Worm (Caenorhabditis elegans): ENCODE measurements around the gene nspb-10.

nspb-10 gene

DNA sequence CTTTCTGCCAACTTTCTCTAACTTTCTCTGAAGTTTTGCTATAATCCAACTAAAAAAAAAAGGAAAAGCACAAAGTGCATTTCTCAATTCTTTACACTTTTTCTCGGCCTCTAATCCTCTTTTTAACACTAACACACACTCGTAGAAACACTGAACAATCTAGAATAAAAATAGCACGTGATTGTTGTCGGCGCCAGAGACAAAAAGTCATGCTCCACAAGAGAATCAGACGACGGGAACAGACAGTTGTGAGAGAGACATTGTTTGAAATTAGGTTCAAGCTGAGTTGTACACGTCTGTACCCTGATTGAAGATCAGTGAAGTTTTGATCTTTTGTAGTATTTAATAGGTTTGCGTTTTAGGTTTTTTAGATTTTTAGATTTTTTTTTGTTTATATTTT lies 10.3 kb upstream of the nspb-10 start (continued):
- no peak for TF ChIP-seq jun-1 (tag; optimal IDR thresholded peaks at IDR 0.05)

DNA sequence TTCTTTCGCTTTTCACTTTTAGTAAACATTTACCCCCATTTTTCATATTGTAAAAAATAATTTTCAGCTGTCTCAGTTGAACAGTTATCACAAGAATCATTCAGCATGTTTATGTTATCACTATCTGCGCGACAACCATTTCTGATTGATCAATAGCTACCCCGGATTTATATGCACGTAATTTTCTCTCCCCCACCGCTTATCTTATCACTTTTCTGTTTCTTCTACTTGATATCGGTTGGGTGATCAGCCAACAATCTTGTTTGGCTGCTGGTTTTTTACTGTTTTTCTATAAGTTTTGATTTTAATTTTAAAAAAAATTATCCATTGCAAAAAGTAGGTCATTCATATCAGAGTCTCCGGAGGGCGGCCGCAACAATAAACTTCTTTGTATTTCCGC lies 9.7 kb upstream of the nspb-10 start:
- TF ChIP-seq saeg-2 (GFP tag; IDR thresholded peaks at IDR 0.05) (no peak), nhr-28 (tag; optimal IDR thresholded peaks at IDR 0.05) (peak; percentile 3), aha-1 (tag) (peak; percentile 45), daf-16 (GFP tag; optimal IDR thresholded peaks at IDR 0.05) (no peak), daf-16 (tag; optimal IDR thresholded peaks at IDR 0.05) (peak; percentile 48)

DNA sequence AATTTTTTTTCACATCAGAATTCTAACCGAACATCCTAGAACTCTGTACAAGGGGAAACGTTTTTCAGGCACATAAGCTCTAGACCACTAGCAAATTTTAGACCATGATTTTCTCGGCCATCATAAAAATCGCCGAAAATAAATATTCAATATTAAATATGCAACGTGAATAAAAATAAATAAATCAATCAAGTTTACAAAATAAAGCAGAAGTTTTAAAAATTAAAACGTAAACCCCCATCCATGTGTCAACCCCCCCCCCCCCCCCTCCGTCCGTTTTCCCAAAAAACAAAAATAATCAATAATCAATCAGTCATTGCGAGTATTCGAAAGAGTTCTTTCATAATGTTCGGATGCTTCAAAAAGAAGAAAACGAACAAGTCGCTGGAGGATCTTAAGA lies 5.2 kb upstream of the nspb-10 start, which contains the start of gene catp-4:
TSS of gene catp-4 (plus strand) at position 301 of the 400 bp plus-strand sequence.
- no peak for TF ChIP-seq Y48G9A.11 (GFP tag; IDR thresholded peaks at IDR 0.05)
- no peak for TF ChIP-seq nhr-10 (tag; optimal IDR thresholded peaks at IDR 0.05)
- no peak for TF ChIP-seq lin-13 (GFP tag; optimal IDR thresholded peaks at IDR 0.05)
- TF ChIP-seq rbr-2 (tag; optimal IDR thresholded peaks at IDR 0.05), result no peak
- TF ChIP-seq attf-4 (tag; optimal IDR thresholded peaks at IDR 0.05), result no peak
- TF ChIP-seq ceh-82 (tag; optimal IDR thresholded peaks at IDR 0.05), result no peak

DNA sequence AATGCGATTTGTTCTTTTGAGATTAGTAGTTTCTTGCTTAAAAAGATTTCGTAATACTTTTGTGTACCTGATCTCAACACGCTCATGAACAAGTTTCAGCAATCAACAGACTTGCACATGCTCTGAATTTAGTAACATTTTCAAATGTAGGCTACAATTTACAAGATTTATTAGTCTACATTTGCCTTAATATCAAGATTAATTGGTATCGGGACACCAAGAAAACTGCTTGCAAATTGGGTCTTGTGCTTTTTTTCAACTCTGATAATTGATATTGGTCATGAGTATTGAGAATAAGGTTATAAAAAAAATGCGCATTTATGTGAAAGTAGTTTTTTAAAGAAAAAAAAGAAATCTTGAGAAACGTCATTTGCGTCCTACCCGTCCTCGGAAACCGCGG lies 4.6 kb upstream of the nspb-10 start:
- TF ChIP-seq aha-1 (tag) (peak; percentile 67), hif-1 (tag; optimal IDR thresholded peaks at IDR 0.05) (no peak), T20F7.1 (GFP tag; optimal IDR thresholded peaks at IDR 0.05) (no peak), dmd-6 (GFP tag; IDR thresholded peaks at IDR 0.05) (no peak), unc-62 (GFP tag; optimal IDR thresholded peaks at IDR 0.05 in 1 of 2) (peak in 1 of 2 experiments; percentile 58), unc-62 (tag; optimal IDR thresholded peaks at IDR 0.05) (no peak), nhr-11 (tag; optimal IDR thresholded peaks at IDR 0.05) (peak; percentile 64), daf-12 (tag; optimal IDR thresholded peaks at IDR 0.05) (no peak), ZK546.5 (tag; optimal IDR thresholded peaks at IDR 0.05) (no peak)

DNA sequence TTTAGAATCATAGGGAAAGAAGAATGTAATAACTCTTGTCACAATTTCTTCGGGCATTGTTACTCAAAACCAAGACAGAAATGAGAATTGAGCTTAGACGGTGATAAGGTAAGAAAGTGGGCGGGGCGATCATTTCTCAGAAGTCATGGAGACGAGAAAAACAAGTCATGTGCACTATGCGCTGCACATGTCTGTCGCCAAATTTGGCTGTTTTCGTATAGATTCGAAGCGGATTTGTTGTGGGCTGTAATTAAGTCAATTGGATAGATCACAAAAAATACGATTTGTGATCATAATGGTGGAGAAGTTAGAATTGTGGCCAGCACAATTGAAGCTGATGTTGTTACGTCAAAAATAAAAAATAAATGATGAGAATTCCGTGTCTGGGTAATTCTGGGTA lies 3.6 kb upstream of the nspb-10 start, which contains the start of gene C01G12.7:
TSS of gene C01G12.7 (minus strand) at position 195 of the 400 bp plus-strand sequence.
- TF ChIP-seq nhr-42 (GFP tag; IDR thresholded peaks at IDR 0.05) (0 out of 2 replicates have a peak, but pooled peaks have one; percentile 13), Y105C5A.15 (GFP tag; IDR thresholded peaks at IDR 0.05) (no peak)

DNA sequence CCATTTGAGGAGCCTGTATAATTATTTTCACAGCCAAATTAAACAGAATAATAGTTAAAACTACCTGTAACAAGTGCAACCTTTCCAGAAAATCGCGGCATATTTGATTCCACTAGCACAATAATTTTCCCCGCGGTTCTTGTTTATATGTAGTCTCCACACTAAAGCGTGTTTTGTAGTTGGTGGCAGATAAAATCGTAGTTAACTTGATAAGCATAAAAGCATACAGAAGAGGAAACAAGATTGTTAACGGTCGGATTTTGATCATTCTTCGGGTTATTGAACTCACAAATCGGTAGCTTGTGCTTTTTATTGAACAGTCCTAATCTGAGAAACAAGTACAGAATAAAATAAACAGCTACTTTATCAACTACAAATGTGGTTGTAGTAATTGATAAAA lies 655 bp downstream of the nspb-10 start, which contains the start of gene C01G12.5:
TSS of gene C01G12.5 (minus strand) at position 101 of the 400 bp plus-strand sequence.
- TF ChIP-seq ztf-7 (tag; optimal IDR thresholded peaks at IDR 0.05) (no peak), snpc-4 (tag; optimal IDR thresholded peaks at IDR 0.05) (no peak), aha-1 (tag) (peak; percentile 26), lin-15B (tag; optimal IDR thresholded peaks at IDR 0.05) (no peak), aly-2 (tag; optimal IDR thresholded peaks at IDR 0.05) (no peak), nhr-28 (tag; optimal IDR thresholded peaks at IDR 0.05) (peak; percentile 24), fkh-10 (GFP tag; optimal IDR thresholded peaks at IDR 0.05) (no peak), daf-16 (GFP tag; optimal IDR thresholded peaks at IDR 0.05) (no peak), daf-16 (tag; optimal IDR thresholded peaks at IDR 0.05) (no peak), nhr-48 (tag; optimal IDR thresholded peaks at IDR 0.05) (no peak), nhr-42 (GFP tag; IDR thresholded peaks at IDR 0.05) (no peak), ctbp-1 (GFP tag; IDR thresholded peaks at IDR 0.05) (no peak)

DNA sequence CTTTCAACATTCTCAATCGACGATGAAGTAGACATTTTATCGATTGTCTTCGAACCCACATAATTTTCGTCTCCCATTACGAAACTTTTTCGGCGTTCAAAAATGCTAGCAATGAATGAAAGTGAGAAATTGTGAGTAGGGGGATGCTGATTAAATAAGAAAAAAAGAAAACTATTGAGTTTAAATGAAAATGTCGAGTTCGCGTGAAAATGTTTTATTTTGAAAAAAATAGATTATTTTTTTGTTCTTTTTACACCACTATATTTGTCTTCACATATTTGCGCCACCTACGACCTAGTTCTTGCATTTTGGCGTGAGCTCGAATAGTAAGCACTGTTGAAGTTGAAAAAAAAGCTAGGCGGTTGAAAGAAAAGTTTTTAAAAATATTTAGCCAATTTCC lies 5.9 kb downstream of the nspb-10 start, which contains the start of gene C01G12.3:
TSS of gene C01G12.3 (minus strand) at position 101 of the 400 bp plus-strand sequence.
- peak in 1 of 2 experiments; percentile 11 for TF ChIP-seq unc-62 (GFP tag; optimal IDR thresholded peaks at IDR 0.05 in 1 of 2)
- no peak for TF ChIP-seq unc-62 (tag; optimal IDR thresholded peaks at IDR 0.05)
- TF ChIP-seq zfp-2 (tag; optimal IDR thresholded peaks at IDR 0.05), result no peak
